Worm (Caenorhabditis elegans) whole organism, young adult: Measurements from ENCODE around the gene F54B8.1.
"Not testable (repeated sequence)": the region's sequence is repeated elsewhere in the genome, so short reads cannot be mapped to it uniquely, and the experiment has no call there.

Experiments used
- B0019.2 ChIP-seq: fragments of 200-800 bp; sonication (Bioruptor generic); conservative IDR thresholded peaks from 2 replicates; pipeline ENCODE4 v1.3.6; 2022; ENCODE audit warnings: missing genetic modification reagents, missing genetic modification characterization, missing compliant biosample characterization
- B0035.1 ChIP-seq: sonication (generic microtip); optimal IDR thresholded peaks from 2 replicates; lab custom pipeline; 2016; ENCODE audit warnings: missing genetic modification characterization, mild to moderate bottlenecking, missing compliant biosample characterization, missing genotype, missing genetic modification reagents
- B0336.3 ChIP-seq: fragments of 200-800 bp; sonication (Bioruptor generic); IDR thresholded peaks from 2 replicates; pipeline ENCODE4 v1.3.6; 2022; ENCODE audit warnings: missing genetic modification characterization, missing compliant biosample characterization
- D2030.7 ChIP-seq: fragments of 200-800 bp; sonication (Bioruptor generic); IDR thresholded peaks from 2 replicates; pipeline ENCODE4 v1.3.6; 2022; ENCODE audit warnings: missing genetic modification reagents, missing genetic modification characterization, missing compliant biosample characterization
- F37B4.10 ChIP-seq: fragments of 200-800 bp; sonication (Bioruptor generic); IDR thresholded peaks from 2 replicates; pipeline ENCODE4 v1.3.6; 2022; ENCODE audit warnings: missing genetic modification characterization, missing compliant biosample characterization
- Y53F4B.3 ChIP-seq: fragments of 200-800 bp; sonication (Bioruptor generic); IDR thresholded peaks from 2 replicates; pipeline ENCODE4 v1.3.6; 2022; ENCODE audit warnings: missing genetic modification reagents, missing genetic modification characterization, missing compliant biosample characterization
- Y56A3A.18 ChIP-seq: fragments of 200-800 bp; sonication (Bioruptor generic); IDR thresholded peaks from 2 replicates; pipeline ENCODE4 v1.3.6; 2022; ENCODE audit warnings: missing genetic modification reagents, missing genetic modification characterization, missing compliant biosample characterization
- Y95B8A.8 ChIP-seq: fragments of 200-800 bp; sonication (Bioruptor generic); IDR thresholded peaks from 2 replicates; pipeline ENCODE4 v1.3.6; 2022; ENCODE audit warnings: missing genetic modification reagents, missing genetic modification characterization, missing compliant biosample characterization
- athp-1 ChIP-seq: sonication (generic microtip); optimal IDR thresholded peaks from 2 replicates; lab custom pipeline; 2017; ENCODE audit warnings: mild to moderate bottlenecking, missing genetic modification characterization, missing compliant biosample characterization
- attf-3 ChIP-seq: fragments of 200-800 bp; sonication (Bioruptor generic); conservative IDR thresholded peaks from 2 replicates; pipeline ENCODE4 v1.3.6; 2022; ENCODE audit warnings: missing genetic modification reagents, missing genetic modification characterization, missing compliant biosample characterization
- attf-6 ChIP-seq: fragments of 200-800 bp; sonication (Bioruptor generic); IDR thresholded peaks from 2 replicates; pipeline ENCODE4 v1.3.6; 2022; ENCODE audit warnings: missing genetic modification reagents, missing genetic modification characterization, missing compliant biosample characterization
- bed-1 ChIP-seq: fragments of 200-800 bp; sonication (Bioruptor generic); IDR thresholded peaks from 2 replicates; pipeline ENCODE4 v1.3.6; 2022; ENCODE audit warnings: missing genetic modification reagents, missing genetic modification characterization, missing compliant biosample characterization
- bed-2 ChIP-seq: fragments of 200-800 bp; sonication (Bioruptor generic); IDR thresholded peaks from 2 replicates; pipeline ENCODE4 v1.3.6; 2022; ENCODE audit warnings: missing genetic modification reagents, missing genetic modification characterization, missing compliant biosample characterization
- cebp-1 ChIP-seq, 2 experiments: fragments of 200-800 bp in 1 of 2; sonication (Bioruptor generic) in 1 of 2; sonication (generic microtip) in 1 of 2; IDR thresholded peaks in 1 of 2; optimal IDR thresholded peaks in 1 of 2; 2 replicates each; pipeline versions ENCODE4 v1.3.6 to Lab custom; 2017 to 2022; ENCODE audit warnings: missing compliant biosample characterization in 2 of 2, missing genetic modification characterization in 2 of 2, mild to moderate bottlenecking in 1 of 2, missing genetic modification reagents in 1 of 2, moderate library complexity in 1 of 2
- ceh-100 ChIP-seq: fragments of 200-800 bp; sonication (Bioruptor generic); IDR thresholded peaks from 2 replicates; pipeline ENCODE4 v1.3.6; 2022; ENCODE audit warnings: missing genetic modification reagents, missing genetic modification characterization, missing compliant biosample characterization
- ceh-40 ChIP-seq: fragments of 200-800 bp; sonication (Bioruptor generic); IDR thresholded peaks from 2 replicates; pipeline ENCODE4 v1.3.6; 2022; ENCODE audit warnings: missing genetic modification characterization, missing compliant biosample characterization
- ceh-91 ChIP-seq: fragments of 200-800 bp; sonication (Bioruptor generic); IDR thresholded peaks from 2 replicates; pipeline ENCODE4 v1.3.6; 2022; ENCODE audit warnings: missing genetic modification reagents, missing genetic modification characterization, missing compliant biosample characterization
- chd-7 ChIP-seq: sonication (generic microtip); optimal IDR thresholded peaks from 2 replicates; lab custom pipeline; 2016; ENCODE audit warnings: mild to moderate bottlenecking, missing genetic modification characterization, moderate library complexity, missing compliant biosample characterization
- dox-1 ChIP-seq: fragments of 200-800 bp; sonication (Bioruptor generic); IDR thresholded peaks from 2 replicates; pipeline ENCODE4 v1.3.6; 2022; ENCODE audit warnings: missing genetic modification reagents, missing genetic modification characterization, missing compliant biosample characterization
- efl-1 ChIP-seq: fragments of 150-350 bp; optimal IDR thresholded peaks from 2 replicates; lab custom pipeline; 2014; ENCODE audit warnings: missing biosample characterization, missing genetic modification reagents, missing genetic modification characterization
- egl-18 ChIP-seq: fragments of 200-800 bp; sonication (Bioruptor generic); IDR thresholded peaks from 2 replicates; pipeline ENCODE4 v1.3.6; 2022; ENCODE audit warnings: missing genetic modification reagents, missing genetic modification characterization, missing compliant biosample characterization
- egl-44 ChIP-seq: fragments of 200-800 bp; sonication (Bioruptor generic); IDR thresholded peaks from 2 replicates; pipeline ENCODE4 v1.3.6; 2022; ENCODE audit warnings: missing genetic modification reagents, missing genetic modification characterization, missing compliant biosample characterization
- hsf-1 ChIP-seq: fragments of 200-800 bp; sonication (Bioruptor generic); IDR thresholded peaks from 2 replicates; pipeline ENCODE4 v1.3.6; 2022; ENCODE audit warnings: missing genetic modification reagents, missing genetic modification characterization, missing compliant biosample characterization
- let-526 ChIP-seq: fragments of 200-800 bp; sonication (Bioruptor generic); IDR thresholded peaks from 2 replicates; pipeline ENCODE4 v1.3.6; 2022; ENCODE audit warnings: missing genetic modification reagents, missing genetic modification characterization, missing compliant biosample characterization
- lin-26 ChIP-seq: fragments of 200-800 bp; sonication (Bioruptor generic); IDR thresholded peaks from 2 replicates; pipeline ENCODE4 v1.3.6; 2022; ENCODE audit warnings: missing genetic modification reagents, missing genetic modification characterization, missing compliant biosample characterization
- lin-54 ChIP-seq: fragments of 200-800 bp; sonication (Bioruptor generic); optimal IDR thresholded peaks from 2 replicates; lab custom pipeline; 2018; ENCODE audit warnings: mild to moderate bottlenecking, missing genetic modification characterization, missing compliant biosample characterization
- lir-1 ChIP-seq: fragments of 200-800 bp; sonication (Bioruptor generic); conservative IDR thresholded peaks from 2 replicates; pipeline ENCODE4 v1.3.6; 2022; ENCODE audit warnings: missing genetic modification reagents, missing genetic modification characterization, missing compliant biosample characterization
- madf-3 ChIP-seq: fragments of 200-800 bp; sonication (Bioruptor generic); IDR thresholded peaks from 2 replicates; pipeline ENCODE4 v1.3.6; 2022; ENCODE audit warnings: missing genetic modification reagents, missing genetic modification characterization, missing compliant biosample characterization
- madf-6 ChIP-seq: fragments of 200-800 bp; sonication (Bioruptor generic); IDR thresholded peaks from 2 replicates; pipeline ENCODE4 v1.3.6; 2022; ENCODE audit warnings: missing genetic modification reagents, missing genetic modification characterization, missing compliant biosample characterization
- madf-8 ChIP-seq: fragments of 200-800 bp; sonication (Bioruptor generic); conservative IDR thresholded peaks from 2 replicates; pipeline ENCODE4 v1.3.6; 2022; ENCODE audit warnings: missing genetic modification reagents, missing genetic modification characterization, missing compliant biosample characterization
- mcd-1 ChIP-seq: fragments of 200-800 bp; sonication (Bioruptor generic); IDR thresholded peaks from 2 replicates; pipeline ENCODE4 v1.3.6; 2022; ENCODE audit warnings: missing genetic modification reagents, missing genetic modification characterization, missing compliant biosample characterization
- nfyb-1 ChIP-seq: fragments of 200-800 bp; sonication (Bioruptor generic); IDR thresholded peaks from 2 replicates; pipeline ENCODE4 v1.3.6; 2022; ENCODE audit warnings: missing genetic modification reagents, missing genetic modification characterization, missing compliant biosample characterization
- nhr-120 ChIP-seq: fragments of 200-800 bp; sonication (Bioruptor generic); IDR thresholded peaks from 2 replicates; pipeline ENCODE4 v1.3.6; 2022; ENCODE audit warnings: missing genetic modification characterization, missing compliant biosample characterization
- nhr-90 ChIP-seq: sonication (generic microtip); optimal IDR thresholded peaks from 2 replicates; lab custom pipeline; 2016; ENCODE audit warnings: missing genotype, mild to moderate bottlenecking, missing genetic modification characterization, missing compliant biosample characterization
- repo-1 ChIP-seq: sonication (generic microtip); optimal IDR thresholded peaks from 2 replicates; lab custom pipeline; 2017; ENCODE audit warnings: mild to moderate bottlenecking, missing genetic modification characterization, missing compliant biosample characterization
- snpc-1.3 ChIP-seq: sonication (generic microtip); optimal IDR thresholded peaks from 2 replicates; lab custom pipeline; 2017; ENCODE audit warnings: missing genetic modification characterization, mild to moderate bottlenecking, missing compliant biosample characterization, antibody characterized with exemption, moderate library complexity, missing genotype, missing genetic modification reagents; ENCODE audit not compliant: insufficient read depth
- tbp1 ChIP-seq: fragments of 200-800 bp; sonication (Bioruptor generic); optimal IDR thresholded peaks from 2 replicates; lab custom pipeline; 2018; ENCODE audit warnings: mild to moderate bottlenecking, missing genetic modification characterization, missing compliant biosample characterization
- xnd-1 ChIP-seq: sonication (generic microtip); optimal IDR thresholded peaks from 2 replicates; lab custom pipeline; 2016; ENCODE audit warnings: missing genotype, missing genetic modification reagents, missing genetic modification characterization, missing compliant biosample characterization
- zim-3 ChIP-seq: sonication (generic microtip); optimal IDR thresholded peaks from 2 replicates; lab custom pipeline; 2017; ENCODE audit warnings: mild to moderate bottlenecking, missing genetic modification characterization, moderate library complexity, missing compliant biosample characterization
- ztf-18 ChIP-seq: sonication (generic microtip); optimal IDR thresholded peaks from 2 replicates; lab custom pipeline; 2016; ENCODE audit warnings: missing genotype, mild to moderate bottlenecking, missing genetic modification characterization, missing compliant biosample characterization
- ztf-22 ChIP-seq: fragments of 200-800 bp; sonication (Bioruptor generic); optimal IDR thresholded peaks from 2 replicates; lab custom pipeline; 2018; ENCODE audit warnings: mild to moderate bottlenecking, missing genetic modification characterization, moderate library complexity, missing compliant biosample characterization
- ztf-28 ChIP-seq: fragments of 200-800 bp; sonication (Bioruptor generic); IDR thresholded peaks from 2 replicates; pipeline ENCODE4 v1.3.6; 2022; ENCODE audit warnings: missing genetic modification reagents, missing genetic modification characterization, missing compliant biosample characterization

F54B8.1 gene

DNA sequence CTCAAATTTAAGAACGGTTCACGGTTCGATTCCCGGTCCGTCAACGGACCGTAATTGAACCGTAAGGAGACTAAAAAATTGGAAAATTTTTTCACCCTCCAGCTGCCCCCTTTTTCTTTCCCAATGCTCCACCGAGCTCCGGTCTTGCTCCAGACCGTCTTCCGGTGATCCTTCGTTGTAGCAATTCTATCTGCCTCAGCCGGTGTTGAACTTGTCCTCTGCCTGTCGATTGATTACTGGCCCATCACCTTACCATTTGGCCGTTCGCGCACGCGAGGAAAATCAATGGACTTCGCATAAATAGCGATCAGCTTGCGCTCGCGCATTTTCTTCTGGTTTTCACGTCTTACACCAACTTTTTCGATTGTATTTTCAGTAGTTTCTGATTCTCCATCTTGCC, 43.2 kb upstream of the F54B8.1 start (continued):
- TF ChIP-seq egl-18 (GFP tag; lab: Robert Waterston, UW): 0 out of 2 replicates have a peak, but pooled peaks have one; percentile 29
- peak; percentile 87 for TF ChIP-seq nfyb-1 (GFP tag; lab: Robert Waterston, UW)
- TF ChIP-seq madf-8 (GFP tag; lab: Robert Waterston, UW): peak; percentile 39
- TF ChIP-seq B0019.2 (GFP tag; lab: Robert Waterston, UW): peak; percentile 53
- peak; percentile 66 for TF ChIP-seq Y56A3A.18 (GFP tag; lab: Robert Waterston, UW)
- peak; percentile 77; the same call in 1 of the 2 replicates for TF ChIP-seq ztf-28 (GFP tag; lab: Robert Waterston, UW)
- TF ChIP-seq attf-3: 0 out of 2 replicates have a peak, but pooled peaks have one; percentile 35
- TF ChIP-seq dox-1 (GFP tag; lab: Robert Waterston, UW): peak; percentile 83
- TF ChIP-seq F37B4.10 (GFP tag; lab: Robert Waterston, UW): peak; percentile 89; the same call in 1 of the 2 replicates
- TF ChIP-seq D2030.7 (GFP tag; lab: Robert Waterston, UW): peak; percentile 89
- TF ChIP-seq hsf-1 (GFP tag; lab: Robert Waterston, UW): peak; percentile 69
- TF ChIP-seq mcd-1 (GFP tag; lab: Robert Waterston, UW): peak; percentile 79
- TF ChIP-seq ceh-91 (GFP tag; lab: Robert Waterston, UW): 0 out of 2 replicates have a peak, but pooled peaks have one; percentile 19
- peak; percentile 84; the same call in 1 of the 2 replicates for TF ChIP-seq bed-1 (GFP tag; lab: Robert Waterston, UW)
- peak; percentile 19 for TF ChIP-seq nhr-90 (tag; lab: Kevin White, UChicago)
- TF ChIP-seq lin-26 (GFP tag; lab: Robert Waterston, UW): peak; percentile 99
- TF ChIP-seq cebp-1 (GFP tag; IDR thresholded peaks at IDR 0.05; lab: Robert Waterston, UW): peak; percentile 59
- TF ChIP-seq cebp-1 (tag; optimal IDR thresholded peaks at IDR 0.05; lab: Kevin White, UChicago): not testable (repeated sequence)
- peak; percentile 95 for TF ChIP-seq egl-44 (GFP tag; lab: Robert Waterston, UW)
- TF ChIP-seq bed-2 (GFP tag; lab: Robert Waterston, UW): peak; percentile 85
- 0 out of 2 replicates have a peak, but pooled peaks have one; percentile 30 for TF ChIP-seq B0336.3 (GFP tag; lab: Robert Waterston, UW)
- TF ChIP-seq nhr-120 (GFP tag; lab: Robert Waterston, UW): peak; percentile 86; the same call in 1 of the 2 replicates
- TF ChIP-seq madf-3 (GFP tag; lab: Robert Waterston, UW): peak; percentile 81
- TF ChIP-seq Y53F4B.3 (GFP tag; lab: Robert Waterston, UW): peak; percentile 76
- 0 out of 2 replicates have a peak, but pooled peaks have one; percentile 40 for TF ChIP-seq ceh-40
- peak; percentile 52 for TF ChIP-seq lin-54 (GFP tag; lab: Kevin White, UChicago)
- TF ChIP-seq, all 124 proteins: peak for 52; not testable (repeated sequence) for 72

DNA sequence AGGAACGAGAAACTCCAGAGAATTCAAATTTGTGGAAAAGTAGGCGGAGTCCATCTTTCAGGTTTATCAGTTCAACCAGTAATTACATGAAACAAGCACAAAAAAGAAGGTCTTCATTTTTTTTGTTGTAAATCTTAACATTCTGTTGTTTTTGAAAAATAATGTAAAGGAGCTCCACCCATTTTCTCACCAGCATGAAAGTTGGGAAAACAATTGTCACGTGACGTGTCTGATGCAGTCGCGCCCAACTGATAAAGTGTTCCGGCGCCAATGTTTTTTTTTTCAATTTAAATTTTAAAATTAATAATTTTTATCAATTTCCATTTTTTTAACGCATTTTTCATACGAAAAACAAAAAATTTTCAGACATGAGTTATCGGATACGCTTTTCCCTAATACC, 41.5 kb upstream of the F54B8.1 start, which contains the start of gene F57A10.4:
Gene F57A10.4 (plus strand): TSS at position 367 of the 400 bp plus-strand sequence.
- peak; percentile 45 for TF ChIP-seq efl-1 (GFP tag; lab: Kevin White, UChicago)
- TF ChIP-seq mcd-1 (GFP tag; lab: Robert Waterston, UW): peak; percentile 36; the same call in 1 of the 2 replicates
- peak; percentile 46; the same call in 1 of the 2 replicates for TF ChIP-seq D2030.7 (GFP tag; lab: Robert Waterston, UW)
- peak; percentile 29; the same call in 1 of the 2 replicates for TF ChIP-seq ceh-91 (GFP tag; lab: Robert Waterston, UW)
- TF ChIP-seq ceh-100 (GFP tag; lab: Robert Waterston, UW): peak; percentile 85
- peak; percentile 35 for TF ChIP-seq ztf-18
- TF ChIP-seq madf-6 (GFP tag; lab: Robert Waterston, UW): peak; percentile 38; the same call in 1 of the 2 replicates
- TF ChIP-seq Y95B8A.8 (GFP tag; lab: Robert Waterston, UW): no peak
- TF ChIP-seq xnd-1 (tag; lab: Kevin White, UChicago): no peak

DNA sequence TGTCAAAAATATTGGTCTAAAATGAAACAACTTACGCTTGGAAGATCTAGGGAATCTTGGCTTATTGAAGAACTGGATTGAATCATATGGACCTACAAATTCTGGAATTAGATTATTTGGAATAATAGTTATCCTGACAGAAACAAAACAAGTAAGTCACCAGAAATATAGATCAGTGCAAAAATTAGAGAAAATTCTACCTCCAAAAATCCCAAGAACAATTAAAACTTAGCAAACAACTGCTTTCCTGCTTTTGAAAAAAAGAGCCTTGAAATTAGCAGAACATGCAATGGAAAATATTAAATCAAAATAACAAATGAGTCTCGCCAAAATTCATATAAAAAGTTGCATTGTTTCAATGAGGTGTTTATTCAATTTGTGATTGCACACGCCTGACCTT, 37.4 kb upstream of the F54B8.1 start, which contains the start of gene nhr-60:
Gene nhr-60 (minus strand): TSS at position 101 of the 400 bp plus-strand sequence.
- TF ChIP-seq ztf-18 (no peak), lin-54 (GFP tag; lab: Kevin White, UChicago) (no peak), zim-3 (tag; lab: Kevin White, UChicago) (no peak), bed-1 (GFP tag; lab: Robert Waterston, UW) (no peak), attf-6 (GFP tag; lab: Robert Waterston, UW) (no peak), repo-1 (no peak), ztf-22 (GFP tag; lab: Kevin White, UChicago) (no peak), lir-1 (no peak), B0035.1 (tag; lab: Kevin White, UChicago) (no peak), tbp1 (no peak), athp-1 (tag; lab: Kevin White, UChicago) (no peak), snpc-1.3 (no peak), attf-3 (no peak), let-526 (GFP tag; lab: Robert Waterston, UW) (no peak), chd-7 (tag; lab: Kevin White, UChicago) (no peak)
